Worm (Caenorhabditis elegans) whole organism, L4 larva: Measurements from ENCODE around the gene irld-28.

Experiments used
- F49E8.2 ChIP-seq: sonication (generic microtip); optimal IDR thresholded peaks from 2 replicates; lab custom pipeline; 2016; ENCODE audit warnings: missing compliant biosample characterization, mild to moderate bottlenecking, missing genetic modification characterization, borderline replicate concordance
- T20F7.1 ChIP-seq: fragments of 200-800 bp; sonication (Bioruptor generic); optimal IDR thresholded peaks from 2 replicates; lab custom pipeline; 2018; ENCODE audit warnings: mild to moderate bottlenecking, missing genetic modification characterization, missing compliant biosample characterization
- Y75B8A.6 ChIP-seq: fragments of 200-800 bp; sonication (Bioruptor generic); IDR thresholded peaks from 2 replicates; pipeline ENCODE4 v1.3.6; 2022; ENCODE audit warnings: missing genetic modification reagents, missing genetic modification characterization, missing compliant biosample characterization
- aha-1 ChIP-seq: fragments of 150-350 bp; peaks from one replicate; lab custom pipeline; 2014; ENCODE audit warnings: missing biosample characterization, missing genetic modification characterization
- ceh-32 ChIP-seq: sonication (generic microtip); optimal IDR thresholded peaks from 2 replicates; lab custom pipeline; 2016; ENCODE audit warnings: mild to moderate bottlenecking, missing genetic modification characterization, missing compliant biosample characterization; ENCODE audit not compliant: poor library complexity
- ceh-82 ChIP-seq: sonication (generic microtip); optimal IDR thresholded peaks from 2 replicates; lab custom pipeline; 2017; ENCODE audit warnings: missing biosample characterization, missing genetic modification characterization
- daf-12 ChIP-seq: fragments of 150-350 bp; optimal IDR thresholded peaks from 2 replicates; lab custom pipeline; 2014; ENCODE audit warnings: missing biosample characterization, missing genetic modification reagents, missing genetic modification characterization
- dmd-8 ChIP-seq: fragments of 200-800 bp; sonication (Bioruptor generic); IDR thresholded peaks from 2 replicates; pipeline ENCODE4 v1.3.6; 2022; ENCODE audit warnings: missing genetic modification characterization, missing compliant biosample characterization
- dmd-9 ChIP-seq: fragments of 200-800 bp; sonication (Bioruptor generic); IDR thresholded peaks from 2 replicates; pipeline ENCODE4 v1.3.6; 2022; ENCODE audit warnings: missing genetic modification reagents, missing genetic modification characterization, missing compliant biosample characterization
- dpl-1 ChIP-seq: fragments of 150-350 bp; optimal IDR thresholded peaks from 2 replicates; lab custom pipeline; 2014; ENCODE audit warnings: missing biosample characterization, missing genetic modification reagents, missing genetic modification characterization
- egl-43 ChIP-seq: fragments of 200-800 bp; sonication (Bioruptor generic); IDR thresholded peaks from 2 replicates; pipeline ENCODE4 v1.3.6; 2022; ENCODE audit warnings: missing genetic modification reagents, missing genetic modification characterization, missing compliant biosample characterization
- hlh-11 ChIP-seq: fragments of 200-800 bp; sonication (Bioruptor generic); optimal IDR thresholded peaks from 2 replicates; lab custom pipeline; 2018; ENCODE audit warnings: mild to moderate bottlenecking, missing genetic modification characterization, missing compliant biosample characterization
- jun-1 ChIP-seq: fragments of 150-350 bp; optimal IDR thresholded peaks from 2 replicates; lab custom pipeline; 2014; ENCODE audit warnings: missing biosample characterization, missing genetic modification reagents, missing genetic modification characterization
- lim-7 ChIP-seq: fragments of 200-800 bp; sonication (Bioruptor generic); IDR thresholded peaks from 2 replicates; pipeline ENCODE4 v1.3.6; 2022; ENCODE audit warnings: missing genetic modification characterization, missing compliant biosample characterization
- lin-1 ChIP-seq: fragments of 200-800 bp; sonication (Bioruptor generic); IDR thresholded peaks from 2 replicates; pipeline ENCODE4 v1.3.6; 2022; ENCODE audit warnings: missing genetic modification reagents, missing genetic modification characterization, missing compliant biosample characterization
- lin-15B ChIP-seq: fragments of 150-350 bp; sonication (generic microtip); optimal IDR thresholded peaks from 3 replicates; lab custom pipeline; 2014; ENCODE audit warnings: missing biosample characterization, missing genetic modification characterization
- lin-29 ChIP-seq: fragments of 200-800 bp; sonication (Bioruptor generic); IDR thresholded peaks from 2 replicates; pipeline ENCODE4 v1.3.6; 2022; ENCODE audit warnings: missing genetic modification reagents, missing genetic modification characterization, missing compliant biosample characterization
- lin-39 ChIP-seq: fragments of 150-350 bp; optimal IDR thresholded peaks from 2 replicates; lab custom pipeline; 2014; ENCODE audit warnings: missing biosample characterization, missing genetic modification reagents, missing genetic modification characterization
- lsy-2 ChIP-seq, 2 experiments: fragments of 150-350 bp in 1 of 2; sonication (generic microtip) in 1 of 2; optimal IDR thresholded peaks; 2 replicates each; lab custom pipeline; 2014 to 2017; ENCODE audit warnings: missing biosample characterization in 2 of 2, missing genetic modification characterization in 2 of 2
- madf-5 ChIP-seq, 2 experiments: fragments of 200-800 bp; sonication (Bioruptor generic); IDR thresholded peaks; 2 replicates each; pipeline ENCODE4 v1.3.6; 2022; ENCODE audit warnings: missing compliant biosample characterization in 2 of 2, missing genetic modification characterization in 2 of 2
- mxl-2 ChIP-seq: fragments of 200-800 bp; sonication (Bioruptor generic); conservative IDR thresholded peaks from 2 replicates; pipeline ENCODE4 v1.3.6; 2022; ENCODE audit warnings: missing genetic modification reagents, missing genetic modification characterization, missing compliant biosample characterization
- nhr-102 ChIP-seq: sonication (generic microtip); optimal IDR thresholded peaks from 2 replicates; lab custom pipeline; 2016; ENCODE audit warnings: mild to moderate bottlenecking, missing genetic modification characterization, moderate library complexity, missing compliant biosample characterization
- nhr-25 ChIP-seq: sonication (generic microtip); optimal IDR thresholded peaks from 2 replicates; lab custom pipeline; 2017; ENCODE audit warnings: missing genetic modification characterization, mild to moderate bottlenecking, missing compliant biosample characterization, antibody characterized with exemption, moderate library complexity, borderline replicate concordance; ENCODE audit not compliant: insufficient read depth
- nhr-41 ChIP-seq: fragments of 200-800 bp; sonication (Bioruptor generic); IDR thresholded peaks from 2 replicates; pipeline ENCODE4 v1.3.6; 2022; ENCODE audit warnings: missing genetic modification reagents, missing genetic modification characterization, missing compliant biosample characterization
- nhr-48 ChIP-seq: sonication (generic microtip); optimal IDR thresholded peaks from 2 replicates; lab custom pipeline; 2016; ENCODE audit warnings: mild to moderate bottlenecking, missing genetic modification characterization, missing compliant biosample characterization
- nhr-6 ChIP-seq: fragments of 150-350 bp; optimal IDR thresholded peaks from 2 replicates; lab custom pipeline; 2014; ENCODE audit warnings: missing biosample characterization, missing genetic modification characterization
- php-3 ChIP-seq: fragments of 200-800 bp; sonication (Bioruptor generic); IDR thresholded peaks from 2 replicates; pipeline ENCODE4 v1.3.6; 2022; ENCODE audit warnings: missing genetic modification reagents, missing genetic modification characterization, missing compliant biosample characterization
- pqm-1 ChIP-seq: sonication (generic microtip); optimal IDR thresholded peaks from 2 replicates; lab custom pipeline; 2017; ENCODE audit warnings: missing biosample characterization, missing genetic modification characterization
- set-16 ChIP-seq: fragments of 200-800 bp; sonication (Bioruptor generic); IDR thresholded peaks from 2 replicates; pipeline ENCODE4 v1.3.6; 2022; ENCODE audit warnings: missing genetic modification reagents, missing genetic modification characterization, missing compliant biosample characterization
- snpc-4 ChIP-seq: fragments of 150-350 bp; optimal IDR thresholded peaks from 2 replicates; lab custom pipeline; 2014; ENCODE audit warnings: missing biosample characterization, missing genetic modification characterization
- tag-97 ChIP-seq: fragments of 200-800 bp; sonication (Bioruptor generic); IDR thresholded peaks from 2 replicates; pipeline ENCODE4 v1.3.6; 2022; ENCODE audit warnings: missing genetic modification characterization, missing compliant biosample characterization
- zag-1 ChIP-seq: fragments of 150-350 bp; optimal IDR thresholded peaks from 2 replicates; lab custom pipeline; 2014; ENCODE audit warnings: missing biosample characterization, missing genetic modification characterization
- zfp-2 ChIP-seq: sonication (generic microtip); optimal IDR thresholded peaks from 2 replicates; lab custom pipeline; 2016; ENCODE audit warnings: mild to moderate bottlenecking, missing genetic modification characterization, missing compliant biosample characterization
- zip-11 ChIP-seq: fragments of 200-800 bp; sonication (Bioruptor generic); IDR thresholded peaks from 2 replicates; pipeline ENCODE4 v1.3.6; 2022; ENCODE audit warnings: missing genetic modification characterization, missing compliant biosample characterization
- ztf-11 ChIP-seq: fragments of 150-350 bp; optimal IDR thresholded peaks from 2 replicates; lab custom pipeline; 2014; ENCODE audit warnings: missing biosample characterization, missing genetic modification characterization

irld-28 gene

DNA sequence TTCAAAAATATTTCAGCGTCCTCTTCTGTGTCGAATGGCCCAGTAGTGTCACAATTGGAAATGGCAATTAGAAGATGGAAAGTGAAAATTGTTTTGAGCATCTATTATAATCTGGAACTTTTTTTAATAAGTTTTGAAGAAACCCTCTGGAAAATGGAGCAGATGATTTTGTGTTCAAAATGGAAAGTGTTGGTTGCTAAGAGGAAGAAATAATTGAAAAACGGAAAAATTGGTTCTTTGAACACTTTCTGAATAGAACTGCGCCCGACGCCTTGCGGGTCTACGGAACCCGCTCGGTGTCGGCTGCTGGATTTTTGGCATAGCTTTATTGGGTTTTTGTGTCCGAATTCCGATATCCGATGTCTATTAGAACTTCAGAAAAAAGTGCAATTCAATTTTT is at the start of gene irld-28:
TSS of gene irld-28 (minus strand) at position 101 of the 400 bp plus-strand sequence.
- TF ChIP-seq aha-1 (tag; lab: Kevin White, UChicago) (peak; percentile 3), ceh-82 (tag; lab: Kevin White, UChicago) (no peak)
- TF ChIP-seq, all 104 proteins: peak for 1

DNA sequence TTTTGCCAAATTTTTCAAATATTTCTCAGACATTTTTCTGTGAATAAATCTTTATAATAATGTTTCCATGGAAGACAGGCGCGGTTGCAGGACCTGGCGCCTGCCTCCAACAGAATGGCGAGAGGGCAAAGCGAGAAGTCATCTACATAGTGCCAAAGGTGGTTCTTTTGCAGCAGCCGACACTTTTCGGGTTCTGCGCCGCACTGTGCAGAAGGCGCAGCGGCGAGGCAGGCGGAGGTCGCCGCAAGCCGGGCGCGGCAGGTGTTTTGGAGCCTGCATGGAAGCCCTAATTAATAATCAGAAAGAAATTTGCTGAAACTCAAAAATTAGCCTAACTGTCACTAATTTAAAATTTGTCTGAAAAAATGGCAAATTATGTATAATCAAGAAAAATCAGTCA is 7.5 kb upstream of the irld-28 start:
- TF ChIP-seq set-16: peak; percentile 93
- TF ChIP-seq zag-1 (tag; lab: Kevin White, UChicago): no peak
- no peak for TF ChIP-seq nhr-6 (tag; lab: Kevin White, UChicago)

DNA sequence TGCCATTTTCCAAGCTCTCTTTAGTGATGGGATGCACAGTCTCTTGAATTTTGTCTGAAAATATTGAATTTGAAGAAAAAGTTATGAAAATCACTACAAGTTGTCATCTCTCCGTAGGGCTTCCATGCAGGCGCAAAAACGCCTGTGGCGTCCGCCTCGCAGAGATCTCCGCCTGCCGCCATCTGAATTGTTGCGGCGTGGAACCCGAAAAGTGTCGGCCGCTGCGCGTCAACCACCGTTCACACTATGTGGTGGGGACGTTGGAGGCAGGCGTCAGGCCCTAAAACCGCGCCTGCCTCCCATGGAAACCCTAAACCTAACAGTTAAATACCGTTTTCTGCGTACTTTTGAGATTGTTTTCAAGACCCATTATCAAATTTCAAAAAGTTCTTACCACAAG is 6.0 kb upstream of the irld-28 start:
- TF ChIP-seq egl-43: peak; percentile 60; the same call in 1 of the 2 replicates
- no peak for TF ChIP-seq lim-7 (GFP tag; lab: Robert Waterston, UW)
- 0 out of 2 replicates have a peak, but pooled peaks have one; percentile 32 for TF ChIP-seq dmd-8 (GFP tag; lab: Robert Waterston, UW)
- peak; percentile 69; the same call in 1 of the 2 replicates for TF ChIP-seq set-16
- TF ChIP-seq, all 104 proteins: peak for 3

DNA sequence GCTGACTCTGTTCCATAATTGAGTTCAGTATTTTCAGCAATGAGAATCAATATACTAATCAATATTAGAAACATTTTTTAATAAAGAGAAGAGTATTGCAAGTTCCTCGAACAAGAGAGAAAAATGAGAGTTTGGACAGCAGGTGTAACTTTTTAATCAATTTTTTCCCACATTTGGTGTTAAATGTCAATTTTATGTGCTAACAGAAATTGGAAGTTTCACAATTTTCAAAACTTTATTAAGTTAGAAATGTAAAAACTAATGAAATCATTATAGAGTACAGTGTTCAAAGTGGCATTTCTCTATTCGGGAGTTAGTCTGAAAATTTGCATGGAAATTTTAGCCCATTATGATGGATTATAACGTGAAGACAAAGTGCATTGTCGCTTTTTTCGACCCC is 5.2 kb upstream of the irld-28 start, which contains the start of gene irld-30:
TSS of gene irld-30 (minus strand) at position 101 of the 400 bp plus-strand sequence.
- TF ChIP-seq lin-15B (tag; lab: Kevin White, UChicago) (no peak), nhr-102 (tag; lab: Kevin White, UChicago) (no peak), zfp-2 (tag; lab: Kevin White, UChicago) (no peak), lin-1 (no peak), nhr-25 (tag; lab: Kevin White, UChicago) (no peak), madf-5 (GFP tag; IDR thresholded peaks at IDR 0.05; lab: Robert Waterston, UW) (no peak), Y75B8A.6 (GFP tag; lab: Robert Waterston, UW) (no peak), nhr-41 (GFP tag; lab: Robert Waterston, UW) (no peak), dmd-9 (no peak), hlh-11 (no peak), F49E8.2 (tag; lab: Kevin White, UChicago) (no peak)
- TF ChIP-seq, all 104 proteins: peak for 0

DNA sequence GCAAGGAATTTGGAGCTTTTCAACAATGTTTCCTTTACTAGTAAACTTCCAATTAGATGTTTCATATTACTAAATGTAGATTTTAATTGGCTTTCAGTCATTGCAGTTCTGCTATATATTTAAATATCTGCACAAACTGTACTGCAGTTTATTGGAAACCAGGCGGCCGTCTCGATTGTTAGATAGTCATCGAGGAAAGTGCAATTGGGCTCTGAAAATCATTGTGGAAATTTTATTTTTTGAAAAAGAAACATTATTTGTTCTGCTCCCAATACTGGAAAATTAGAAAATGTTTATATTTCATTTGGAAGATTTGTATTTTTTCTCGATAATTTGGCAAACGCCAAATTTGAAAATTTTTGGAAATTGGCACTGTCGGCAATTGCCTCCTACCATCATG is 2.5 kb upstream of the irld-28 start, which contains the start of gene irld-29:
TSS of gene irld-29 (minus strand) at position 101 of the 400 bp plus-strand sequence.
- TF ChIP-seq set-16 (no peak), snpc-4 (tag; lab: Kevin White, UChicago) (no peak), zip-11 (GFP tag; lab: Robert Waterston, UW) (no peak), daf-12 (tag; lab: Kevin White, UChicago) (no peak), nhr-102 (tag; lab: Kevin White, UChicago) (no peak), ceh-32 (tag; lab: Kevin White, UChicago) (no peak), lsy-2 (tag; optimal IDR thresholded peaks at IDR 0.05; lab: Kevin White, UChicago) (no peak), tag-97 (GFP tag; lab: Robert Waterston, UW) (no peak), T20F7.1 (GFP tag; lab: Kevin White, UChicago) (no peak), jun-1 (no peak), pqm-1 (tag; lab: Kevin White, UChicago) (no peak), mxl-2 (GFP tag; lab: Robert Waterston, UW) (no peak), ztf-11 (tag; lab: Kevin White, UChicago) (no peak), nhr-48 (tag; lab: Kevin White, UChicago) (no peak), lin-39 (no peak), php-3 (GFP tag; lab: Robert Waterston, UW) (no peak), dpl-1 (GFP tag; lab: Kevin White, UChicago) (no peak), lin-29 (GFP tag; lab: Robert Waterston, UW) (no peak)
